Fruit fly (Drosophila melanogaster): ENCODE data around the gene CG4830.

Gene CG4830

dm6 chr3R:12219497-12219896 is 9.3 kb upstream of the CG4830 start, which contains the start of gene Cog1:
Cog1 (minus strand) TSS chr3R:12219686.
- TF ChIP-seq eyg (GFP tag; optimal IDR thresholded peaks at IDR 0.05): no peak
- TF ChIP-seq CG15011 (GFP tag; optimal IDR thresholded peaks at IDR 0.05): no peak
- TF ChIP-seq CG2129 (GFP tag; IDR thresholded peaks at IDR 0.05; ENCODE audit: partially characterized antibody): peak; percentile 59
- no peak for TF ChIP-seq CG5180 (GFP tag; optimal IDR thresholded peaks at IDR 0.05)
- peak; percentile 39 for TF ChIP-seq inv (GFP tag; IDR thresholded peaks at IDR 0.05; ENCODE audit: partially characterized antibody)
- TF ChIP-seq CG10147 (GFP tag; optimal IDR thresholded peaks at IDR 0.05): no peak
- TF ChIP-seq unc-4 (GFP tag; IDR thresholded peaks at IDR 0.05; ENCODE audit: partially characterized antibody): peak; percentile 80
- TF ChIP-seq shn (GFP tag; optimal IDR thresholded peaks at IDR 0.05): no peak
- TF ChIP-seq Mes4 (GFP tag; optimal IDR thresholded peaks at IDR 0.05): no peak
- no peak for TF ChIP-seq CG6175 (GFP tag; IDR thresholded peaks at IDR 0.05)
- TF ChIP-seq YL-1 (GFP tag; optimal IDR thresholded peaks at IDR 0.05): peak; percentile 39
- TF ChIP-seq CG7963 (GFP tag; IDR thresholded peaks at IDR 0.05; ENCODE audit: partially characterized antibody): peak; percentile 39; the same call in 2 of the 3 replicates
- TF ChIP-seq CG2116 (GFP tag; optimal IDR thresholded peaks at IDR 0.05): peak; percentile 83
- TF ChIP-seq Sin3A (optimal IDR thresholded peaks at IDR 0.05): no peak
- no peak for TF ChIP-seq corto (GFP tag; optimal IDR thresholded peaks at IDR 0.05)
- TF ChIP-seq Nf-YA (GFP tag; IDR thresholded peaks at IDR 0.05): no peak
- TF ChIP-seq Dref (GFP tag; IDR thresholded peaks at IDR 0.05): peak; percentile 74
- no peak for TF ChIP-seq nau (GFP tag; optimal IDR thresholded peaks at IDR 0.05)
- no peak for TF ChIP-seq CG13624 (GFP tag; optimal IDR thresholded peaks at IDR 0.05)
- no peak for TF ChIP-seq NC2β (GFP tag; optimal IDR thresholded peaks at IDR 0.05)
- no peak for TF ChIP-seq CG6254 (GFP tag; optimal IDR thresholded peaks at IDR 0.05)
- peak; percentile 2 for TF ChIP-seq trem (tag; optimal IDR thresholded peaks at IDR 0.05)
- no peak for TF ChIP-seq Atf3 (GFP tag; optimal IDR thresholded peaks at IDR 0.05)
- TF ChIP-seq Dp (GFP tag; optimal IDR thresholded peaks at IDR 0.05): peak; percentile 5
- no peak for TF ChIP-seq CG15514 (GFP tag; optimal IDR thresholded peaks at IDR 0.05)
- TF ChIP-seq chinmo (GFP tag; IDR thresholded peaks at IDR 0.05; ENCODE audit: partially characterized antibody): 0 out of 4 replicates have a peak, but pooled peaks have one; percentile 37
- no peak for TF ChIP-seq CG11456 (GFP tag; IDR thresholded peaks at IDR 0.05)
- TF ChIP-seq NfI (GFP tag; optimal IDR thresholded peaks at IDR 0.05): no peak
- TF ChIP-seq crp (GFP tag; optimal IDR thresholded peaks at IDR 0.05): peak in 1 of 2 experiments; percentile 77
- no peak for TF ChIP-seq Eip74EF (GFP tag; optimal IDR thresholded peaks at IDR 0.05)
- TF ChIP-seq Ets65A (GFP tag): no peak
- TF ChIP-seq CG5245 (GFP tag; optimal IDR thresholded peaks at IDR 0.05): no peak
- no peak for TF ChIP-seq Med (GFP tag)
- TF ChIP-seq CG12299 (tag; optimal IDR thresholded peaks at IDR 0.05): no peak
- no peak for TF ChIP-seq CG18764 (GFP tag; optimal IDR thresholded peaks at IDR 0.05)
- no peak for TF ChIP-seq gcm2 (GFP tag; optimal IDR thresholded peaks at IDR 0.05)
- TF ChIP-seq Bgb (GFP tag; IDR thresholded peaks at IDR 0.05; ENCODE audit: partially characterized antibody): peak; percentile 70
- no peak for TF ChIP-seq Meics (GFP tag; optimal IDR thresholded peaks at IDR 0.05)
- peak; percentile 63 for TF ChIP-seq stwl (tag; optimal IDR thresholded peaks at IDR 0.05)
- peak; percentile 79 for TF ChIP-seq CG34224 (GFP tag; IDR thresholded peaks at IDR 0.05; ENCODE audit: partially characterized antibody)
- TF ChIP-seq HLH3B (GFP tag; IDR thresholded peaks at IDR 0.05): no peak
- no peak for TF ChIP-seq repo (GFP tag; optimal IDR thresholded peaks at IDR 0.05)
- peak; percentile 88 for TF ChIP-seq sna (GFP tag; IDR thresholded peaks at IDR 0.05; ENCODE audit: partially characterized antibody)
- no peak for TF ChIP-seq sc (optimal IDR thresholded peaks at IDR 0.05)
- no peak for TF ChIP-seq sc (GFP tag; optimal IDR thresholded peaks at IDR 0.05)
- TF ChIP-seq CG2875 (GFP tag; optimal IDR thresholded peaks at IDR 0.05): no peak
- peak; percentile 65; the same call in 1 of the 2 replicates for TF ChIP-seq MBD-R2 (GFP tag; IDR thresholded peaks at IDR 0.05)
- peak; percentile 13 for TF ChIP-seq sens (GFP tag)
- TF ChIP-seq ato (GFP tag; IDR thresholded peaks at IDR 0.05; ENCODE audit: partially characterized antibody): peak; percentile 55; the same call in 1 of the 2 replicates
- no peak for TF ChIP-seq Rfx (GFP tag; IDR thresholded peaks at IDR 0.05)

Data from whole organism, embryonic.